Worm (Caenorhabditis elegans): ENCODE measurements around the gene cest-16.

The cest-16 gene

DNA sequence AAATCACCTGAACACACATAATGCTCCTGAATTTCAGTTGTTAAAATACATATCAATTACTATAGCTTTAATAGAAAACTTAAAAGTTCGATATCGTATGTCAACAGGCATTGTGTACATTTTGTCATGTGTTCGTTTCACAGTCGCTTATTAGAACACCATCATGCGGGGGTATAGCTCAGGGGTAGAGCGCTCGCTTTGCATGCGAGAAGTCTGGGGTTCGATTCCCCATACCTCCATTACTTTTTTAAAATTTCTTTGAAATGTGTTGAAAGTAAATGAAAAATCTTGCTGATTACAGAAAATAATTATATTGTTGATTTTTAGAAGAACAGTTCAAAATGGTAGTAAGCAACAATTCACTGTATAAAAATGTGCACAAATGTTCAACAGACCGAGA is 13.6 kb upstream of the cest-16 start:
- TF ChIP-seq mdl-1 (tag; optimal IDR thresholded peaks at IDR 0.05) = peak in 1 of 2 experiments; percentile 17
- peak; percentile 77; the same call in 1 of the 2 replicates for TF ChIP-seq Y105C5A.15 (GFP tag; IDR thresholded peaks at IDR 0.05)
- peak; percentile 85 for TF ChIP-seq dmd-8 (GFP tag; IDR thresholded peaks at IDR 0.05)
- TF ChIP-seq mxl-3 (GFP tag; optimal IDR thresholded peaks at IDR 0.05) = peak; percentile 18
- no peak for TF ChIP-seq lin-39 (tag; optimal IDR thresholded peaks at IDR 0.05)
- TF ChIP-seq nhr-25 (tag; optimal IDR thresholded peaks at IDR 0.05; ENCODE audit: borderline replicate concordance, insufficient read depth) = peak; percentile 67
- TF ChIP-seq F44E2.7 (GFP tag; IDR thresholded peaks at IDR 0.05) = 0 out of 2 replicates have a peak, but pooled peaks have one; percentile 76
- no peak for TF ChIP-seq daf-8 (GFP tag; IDR thresholded peaks at IDR 0.05)
- TF ChIP-seq nhr-76 (tag; optimal IDR thresholded peaks at IDR 0.05) = no peak
- TF ChIP-seq hlh-11 (tag; optimal IDR thresholded peaks at IDR 0.05) = peak; percentile 32
- TF ChIP-seq nhr-11 (tag; optimal IDR thresholded peaks at IDR 0.05) = no peak
- TF ChIP-seq ctbp-1 (GFP tag; IDR thresholded peaks at IDR 0.05) = peak; percentile 78
- TF ChIP-seq lin-15B (tag; optimal IDR thresholded peaks at IDR 0.05) = no peak
- no peak for TF ChIP-seq lin-38 (GFP tag; IDR thresholded peaks at IDR 0.05)
- peak; percentile 53 for TF ChIP-seq Y48G9A.11 (GFP tag; IDR thresholded peaks at IDR 0.05)
- peak; percentile 20 for TF ChIP-seq ceh-32 (tag; optimal IDR thresholded peaks at IDR 0.05; ENCODE audit: poor library complexity)
- no peak for TF ChIP-seq zfp-2 (tag; optimal IDR thresholded peaks at IDR 0.05)
- peak; percentile 44; the same call in 1 of the 2 replicates for TF ChIP-seq tra-1 (GFP tag; IDR thresholded peaks at IDR 0.05)
- peak; percentile 63; the same call in 1 of the 2 replicates for TF ChIP-seq lin-1 (GFP tag; IDR thresholded peaks at IDR 0.05)
- no peak for TF ChIP-seq R02D3.7 (tag; optimal IDR thresholded peaks at IDR 0.05)
- TF ChIP-seq T20F7.1 (GFP tag; optimal IDR thresholded peaks at IDR 0.05) = peak; percentile 50
- TF ChIP-seq lin-13 (GFP tag; optimal IDR thresholded peaks at IDR 0.05) = peak; percentile 39
- peak; percentile 32 for TF ChIP-seq lir-3 (tag; optimal IDR thresholded peaks at IDR 0.05)
- TF ChIP-seq arid-1 (GFP tag; conservative IDR thresholded peaks at IDR 0.05) = peak; percentile 77
- peak; percentile 67 for TF ChIP-seq zip-2 (tag; optimal IDR thresholded peaks at IDR 0.05)
- peak; percentile 46 for TF ChIP-seq spr-1 (tag; optimal IDR thresholded peaks at IDR 0.05)
- 0 out of 2 replicates have a peak, but pooled peaks have one; percentile 34 for TF ChIP-seq ceh-44 (GFP tag; IDR thresholded peaks at IDR 0.05)
- peak; percentile 73 for TF ChIP-seq mes-2 (tag; optimal IDR thresholded peaks at IDR 0.05; ENCODE audit: poor library complexity, severe bottlenecking)
- TF ChIP-seq mdt-29 (GFP tag; IDR thresholded peaks at IDR 0.05) = peak; percentile 40; the same call in 1 of the 2 replicates
- TF ChIP-seq egl-43 (GFP tag; IDR thresholded peaks at IDR 0.05) = peak; percentile 93
- TF ChIP-seq vab-7 (GFP tag; IDR thresholded peaks at IDR 0.05) = peak; percentile 86
- TF ChIP-seq nhr-111 (GFP tag; optimal IDR thresholded peaks at IDR 0.05) = no peak
- TF ChIP-seq php-3 (GFP tag; IDR thresholded peaks at IDR 0.05) = peak; percentile 62; the same call in 1 of the 2 replicates
- TF ChIP-seq snpc-4 (tag; optimal IDR thresholded peaks at IDR 0.05) = no peak
- TF ChIP-seq nhr-10 (tag; optimal IDR thresholded peaks at IDR 0.05) = no peak
- TF ChIP-seq ztf-11 (tag; optimal IDR thresholded peaks at IDR 0.05) = no peak
- TF ChIP-seq hif-1 (tag; optimal IDR thresholded peaks at IDR 0.05) = no peak
- TF ChIP-seq daf-16 (GFP tag; optimal IDR thresholded peaks at IDR 0.05) = peak; percentile 30 to 87
- peak; percentile 70 for TF ChIP-seq daf-16 (tag; optimal IDR thresholded peaks at IDR 0.05)
- TF ChIP-seq ces-1 (GFP tag; optimal IDR thresholded peaks at IDR 0.05) = no peak
- TF ChIP-seq snpc-1.2 (GFP tag; IDR thresholded peaks at IDR 0.05) = peak; percentile 89
- TF ChIP-seq fkh-10 (GFP tag; optimal IDR thresholded peaks at IDR 0.05) = no peak
- no peak for TF ChIP-seq sdz-12 (GFP tag; optimal IDR thresholded peaks at IDR 0.05)
- TF ChIP-seq madf-9 (GFP tag; conservative IDR thresholded peaks at IDR 0.05) = peak; percentile 57; the same call in 1 of the 2 replicates
- peak; percentile 6 for TF ChIP-seq nhr-28 (tag; optimal IDR thresholded peaks at IDR 0.05)
- TF ChIP-seq nhr-41 (GFP tag; IDR thresholded peaks at IDR 0.05) = peak; percentile 86
- TF ChIP-seq cey-2 (tag; optimal IDR thresholded peaks at IDR 0.05; ENCODE audit: borderline replicate concordance, insufficient read depth) = no peak
- TF ChIP-seq mxl-2 (GFP tag; conservative IDR thresholded peaks at IDR 0.05) = no peak
- TF ChIP-seq nhr-48 (tag; optimal IDR thresholded peaks at IDR 0.05) = peak; percentile 65
- peak; percentile 75 for TF ChIP-seq Y5F2A.4 (GFP tag; optimal IDR thresholded peaks at IDR 0.05)
